Fruit fly (Drosophila melanogaster) whole organism, embryonic: ENCODE measurements around the gene CG13258.

Experiments
- Antp ChIP-seq: fragments of 200-800 bp; sonication (Bioruptor generic); optimal IDR thresholded peaks from 3 replicates; lab custom pipeline; 2016; ENCODE audit warnings: missing biosample characterization, missing genetic modification characterization
- B-H1 ChIP-seq: fragments of 200-800 bp; sonication (Bioruptor generic); IDR thresholded peaks from 3 replicates; pipeline ENCODE4 v1.3.6; 2022; ENCODE audit warnings: missing biosample characterization, missing genetic modification characterization
- C15 ChIP-seq: fragments of 200-800 bp; sonication (Bioruptor generic); IDR thresholded peaks from 3 replicates; pipeline ENCODE4 v1.3.6; 2022; ENCODE audit warnings: missing biosample characterization, missing genetic modification characterization
- CG11093 ChIP-seq: fragments of 200-800 bp; sonication (Bioruptor generic); IDR thresholded peaks from 3 replicates; pipeline ENCODE4 v1.3.6; 2022; ENCODE audit warnings: missing biosample characterization, missing genetic modification characterization
- CG11696 ChIP-seq: fragments of 200-800 bp; sonication (Bioruptor generic); IDR thresholded peaks from 2 replicates; pipeline ENCODE4 v1.3.6; 2022; ENCODE audit warnings: missing biosample characterization, missing genetic modification characterization
- CG12299 ChIP-seq: fragments of 200-800 bp; sonication (Bioruptor generic); optimal IDR thresholded peaks from 2 replicates; lab custom pipeline; 2018; ENCODE audit warnings: missing biosample characterization, mild to moderate bottlenecking, missing genetic modification characterization
- CG1233 ChIP-seq: fragments of 200-800 bp; sonication (Bioruptor generic); optimal IDR thresholded peaks from 4 replicates; lab custom pipeline; 2018; ENCODE audit warnings: missing biosample characterization, mild to moderate bottlenecking, missing genetic modification characterization
- CG13624 ChIP-seq: fragments of 200-800 bp; sonication (Bioruptor generic); optimal IDR thresholded peaks from 2 replicates; lab custom pipeline; 2016; ENCODE audit warnings: missing biosample characterization, missing genetic modification characterization
- CG14050 ChIP-seq: fragments of 200-800 bp; sonication (Bioruptor generic); IDR thresholded peaks from 3 replicates; pipeline ENCODE4 v1.3.6; 2022; ENCODE audit warnings: missing biosample characterization, missing genetic modification characterization
- CG17568 ChIP-seq: fragments of 200-800 bp; sonication (Bioruptor generic); optimal IDR thresholded peaks from 2 replicates; lab custom pipeline; 2018; ENCODE audit warnings: missing biosample characterization, mild to moderate bottlenecking, missing genetic modification characterization, moderate library complexity
- CG2116 ChIP-seq: fragments of 200-800 bp; sonication (Bioruptor generic); optimal IDR thresholded peaks from 3 replicates; lab custom pipeline; 2018; ENCODE audit warnings: missing biosample characterization, mild to moderate bottlenecking, missing genetic modification characterization
- CG2129 ChIP-seq: fragments of 200-800 bp; sonication (Bioruptor generic); IDR thresholded peaks from 2 replicates; pipeline ENCODE4 v1.3.6; 2022; ENCODE audit warnings: missing biosample characterization, missing genetic modification characterization; ENCODE audit not compliant: partially characterized antibody
- CG31441 ChIP-seq: fragments of 200-800 bp; sonication (Bioruptor generic); IDR thresholded peaks from 2 replicates; pipeline ENCODE4 v1.3.6; 2022; ENCODE audit warnings: missing biosample characterization, missing genetic modification characterization
- CG33557 ChIP-seq: fragments of 200-800 bp; sonication (Bioruptor generic); optimal IDR thresholded peaks from 2 replicates; lab custom pipeline; 2019; ENCODE audit warnings: missing biosample characterization, mild to moderate bottlenecking, missing genetic modification characterization, moderate library complexity
- CG4282 ChIP-seq: fragments of 200-800 bp; sonication (Bioruptor generic); optimal IDR thresholded peaks from 2 replicates; lab custom pipeline; 2016; ENCODE audit warnings: missing biosample characterization, missing genetic modification characterization
- CG4617 ChIP-seq: fragments of 200-800 bp; sonication (Bioruptor generic); optimal IDR thresholded peaks from 3 replicates; lab custom pipeline; 2016; ENCODE audit warnings: missing biosample characterization, missing genetic modification characterization, borderline replicate concordance
- CG6654 ChIP-seq: fragments of 200-800 bp; sonication (Bioruptor generic); optimal IDR thresholded peaks from 2 replicates; lab custom pipeline; 2017; ENCODE audit warnings: missing biosample characterization, mild to moderate bottlenecking, missing genetic modification characterization
- CG7987 ChIP-seq: fragments of 200-800 bp; sonication (Bioruptor generic); optimal IDR thresholded peaks from 2 replicates; lab custom pipeline; 2018; ENCODE audit warnings: missing biosample characterization, mild to moderate bottlenecking, missing genetic modification characterization, moderate library complexity
- CrebB ChIP-seq: fragments of 200-800 bp; sonication (Bioruptor generic); optimal IDR thresholded peaks from 3 replicates; lab custom pipeline; 2018; ENCODE audit warnings: missing biosample characterization, mild to moderate bottlenecking, missing genetic modification characterization
- D ChIP-seq, 2 experiments: fragments of 200-800 bp in 1 of 2; fragments of >200 bp in 1 of 2; sonication (Bioruptor generic) in 1 of 2; optimal IDR thresholded peaks; 2 replicates in 1 of 2; 3 replicates in 1 of 2; lab custom pipeline; 2017; ENCODE audit warnings: mild to moderate bottlenecking in 1 of 2, missing biosample characterization in 1 of 2, missing genetic modification characterization in 1 of 2, missing genetic modification reagents in 1 of 2
- Deaf1 ChIP-seq: fragments of 200-800 bp; optimal IDR thresholded peaks from 3 replicates; lab custom pipeline; 2019; ENCODE audit warnings: missing biosample characterization, mild to moderate bottlenecking, missing genetic modification characterization, moderate library complexity
- HmgD ChIP-seq: fragments of 200-800 bp; sonication (Bioruptor generic); optimal IDR thresholded peaks from 3 replicates; lab custom pipeline; 2016; ENCODE audit warnings: missing biosample characterization, missing genetic modification characterization
- Lim3 ChIP-seq: fragments of 200-800 bp; sonication (Bioruptor generic); IDR thresholded peaks from 2 replicates; pipeline ENCODE4 v1.3.6; 2022; ENCODE audit warnings: missing biosample characterization, missing genetic modification characterization
- Mad ChIP-seq: fragments of 200-800 bp; sonication (Bioruptor generic); optimal IDR thresholded peaks from 2 replicates; lab custom pipeline; 2016; ENCODE audit warnings: missing biosample characterization, missing genetic modification characterization
- Myb ChIP-seq: fragments of 200-800 bp; sonication (Bioruptor generic); optimal IDR thresholded peaks from 2 replicates; lab custom pipeline; 2016; ENCODE audit warnings: missing biosample characterization, missing genetic modification characterization
- NK7.1 ChIP-seq: fragments of 200-800 bp; sonication (Bioruptor generic); optimal IDR thresholded peaks from 3 replicates; lab custom pipeline; 2016; ENCODE audit warnings: missing biosample characterization, missing genetic modification characterization
- Nf-YC ChIP-seq: fragments of 200-800 bp; optimal IDR thresholded peaks from 3 replicates; lab custom pipeline; 2019; ENCODE audit warnings: missing biosample characterization, mild to moderate bottlenecking, missing genetic modification characterization, moderate library complexity
- PHDP ChIP-seq: fragments of 200-800 bp; sonication (Bioruptor generic); optimal IDR thresholded peaks from 3 replicates; lab custom pipeline; 2018; ENCODE audit warnings: missing biosample characterization, mild to moderate bottlenecking, missing genetic modification characterization, moderate library complexity
- Poxn ChIP-seq: fragments of 200-800 bp; sonication (Bioruptor generic); IDR thresholded peaks from 2 replicates; pipeline ENCODE4 v1.3.6; 2022; ENCODE audit warnings: missing biosample characterization, missing genetic modification characterization
- Ravus ChIP-seq: fragments of 200-800 bp; sonication (Bioruptor generic); IDR thresholded peaks from 2 replicates; pipeline ENCODE4 v1.3.6; 2022; ENCODE audit warnings: missing biosample characterization, missing genetic modification characterization
- Scr ChIP-seq: fragments of 200-800 bp; sonication (Bioruptor generic); IDR thresholded peaks from 2 replicates; pipeline ENCODE4 v1.3.6; 2022; ENCODE audit warnings: missing biosample characterization, missing genetic modification characterization; ENCODE audit not compliant: partially characterized antibody
- Sox102F ChIP-seq: fragments of 200-800 bp; sonication (Bioruptor generic); optimal IDR thresholded peaks from 2 replicates; lab custom pipeline; 2018; ENCODE audit warnings: missing biosample characterization, mild to moderate bottlenecking, missing genetic modification characterization, moderate library complexity
- TFAM ChIP-seq: fragments of 200-800 bp; sonication (Bioruptor generic); optimal IDR thresholded peaks from 2 replicates; lab custom pipeline; 2017; ENCODE audit warnings: missing biosample characterization, missing genetic modification characterization, inconsistent platforms
- ara ChIP-seq: fragments of 200-800 bp; sonication (Bioruptor generic); IDR thresholded peaks from 2 replicates; pipeline ENCODE4 v1.3.6; 2022; ENCODE audit warnings: missing biosample characterization, missing genetic modification characterization
- cato ChIP-seq: fragments of 200-800 bp; sonication (Bioruptor generic); optimal IDR thresholded peaks from 2 replicates; lab custom pipeline; 2016; ENCODE audit warnings: missing biosample characterization, missing genetic modification characterization, borderline replicate concordance
- crc ChIP-seq: fragments of 200-800 bp; sonication (Bioruptor generic); optimal IDR thresholded peaks from 2 replicates; lab custom pipeline; 2016; ENCODE audit warnings: missing biosample characterization, missing genetic modification characterization
- esg ChIP-seq: fragments of 200-800 bp; sonication (Bioruptor generic); conservative IDR thresholded peaks from 2 replicates; pipeline ENCODE4 v1.3.6; 2022; ENCODE audit warnings: missing biosample characterization, missing genetic modification characterization
- fd96Cb ChIP-seq: fragments of 200-800 bp; sonication (Bioruptor generic); optimal IDR thresholded peaks from 2 replicates; lab custom pipeline; 2018; ENCODE audit warnings: missing biosample characterization, mild to moderate bottlenecking, missing genetic modification characterization, moderate library complexity
- grn ChIP-seq: fragments of 200-800 bp; sonication (Bioruptor generic); optimal IDR thresholded peaks from 3 replicates; lab custom pipeline; 2017; ENCODE audit warnings: missing biosample characterization, missing genetic modification characterization
- lola ChIP-seq, 3 experiments: fragments of >200 bp in 2 of 3; fragments of 200-800 bp in 1 of 3; sonication (Bioruptor generic) in 1 of 3; optimal IDR thresholded peaks; 2 replicates each; lab custom pipeline; 2017 to 2019; ENCODE audit warnings: missing biosample characterization in 3 of 3, missing genetic modification characterization in 3 of 3, mild to moderate bottlenecking in 1 of 3, moderate library complexity in 1 of 3
- pita ChIP-seq: fragments of 200-800 bp; sonication (Bioruptor generic); optimal IDR thresholded peaks from 2 replicates; lab custom pipeline; 2017; ENCODE audit warnings: missing biosample characterization, mild to moderate bottlenecking, missing genetic modification characterization
- prd ChIP-seq, 3 experiments: fragments of >200 bp in 2 of 3; fragments of 200-800 bp in 1 of 3; sonication (Bioruptor generic) in 1 of 3; optimal IDR thresholded peaks in 2 of 3; IDR thresholded peaks in 1 of 3; 2 replicates in 2 of 3; 3 replicates in 1 of 3; pipeline versions ENCODE4 v1.3.6 to Lab custom; 2017 to 2022; ENCODE audit warnings: missing biosample characterization in 1 of 3, missing genetic modification characterization in 1 of 3
- psq ChIP-seq: fragments of 200-800 bp; sonication (Bioruptor generic); optimal IDR thresholded peaks from 2 replicates; lab custom pipeline; 2017; ENCODE audit warnings: missing biosample characterization, missing genetic modification characterization
- pzg ChIP-seq: fragments of 200-800 bp; sonication (Bioruptor generic); optimal IDR thresholded peaks from 3 replicates; lab custom pipeline; 2018; ENCODE audit warnings: missing biosample characterization, mild to moderate bottlenecking, missing genetic modification characterization, moderate library complexity
- slp2 ChIP-seq: fragments of 200-800 bp; sonication (Bioruptor generic); optimal IDR thresholded peaks from 2 replicates; lab custom pipeline; 2016; ENCODE audit warnings: missing biosample characterization, missing genetic modification characterization
- sug ChIP-seq: fragments of 200-800 bp; optimal IDR thresholded peaks from 2 replicates; lab custom pipeline; 2019; ENCODE audit warnings: missing biosample characterization, mild to moderate bottlenecking, missing genetic modification characterization, moderate library complexity
- unpg ChIP-seq: fragments of 200-800 bp; sonication (Bioruptor generic); optimal IDR thresholded peaks from 3 replicates; lab custom pipeline; 2018; ENCODE audit warnings: missing biosample characterization, mild to moderate bottlenecking, missing genetic modification characterization, moderate library complexity
- wdn ChIP-seq: fragments of 200-800 bp; sonication (Bioruptor generic); IDR thresholded peaks from 2 replicates; pipeline ENCODE4 v1.3.6; 2022; ENCODE audit warnings: missing biosample characterization, missing genetic modification characterization
- wor ChIP-seq: fragments of 200-800 bp; sonication (Bioruptor generic); IDR thresholded peaks from 2 replicates; pipeline ENCODE4 v1.3.6; 2022; ENCODE audit warnings: missing biosample characterization, missing genetic modification characterization
- zen2 ChIP-seq: fragments of 200-800 bp; sonication (Bioruptor generic); IDR thresholded peaks from 3 replicates; pipeline ENCODE4 v1.3.6; 2022; ENCODE audit warnings: missing biosample characterization, missing genetic modification characterization; ENCODE audit not compliant: partially characterized antibody

Gene CG13258

dm6 chr2L:16275809-16276178, 17.0 kb downstream of the CG13258 start (continued):
- peak; percentile 61 for TF ChIP-seq CG31441 (GFP tag; lab: Robert Waterston, UW)
- TF ChIP-seq CG17568 (GFP tag; lab: Kevin White, UChicago), result no peak
- TF ChIP-seq B-H1 (GFP tag; lab: Robert Waterston, UW), result peak; percentile 29; the same call in 1 of the 3 replicates
- TF ChIP-seq CG1233, result peak; percentile 35
- no peak for TF ChIP-seq CG33557
- peak; percentile 73 for TF ChIP-seq Sox102F (GFP tag; lab: Kevin White, UChicago)
- no peak for TF ChIP-seq pita
- TF ChIP-seq NK7.1 (GFP tag; lab: Kevin White, UChicago), result no peak
- TF ChIP-seq CG11093 (GFP tag; lab: Robert Waterston, UW), result no peak
- TF ChIP-seq Deaf1 (tag; lab: Kevin White, UChicago), result no peak
- TF ChIP-seq Mad (GFP tag; lab: Kevin White, UChicago), result peak; percentile 13
- TF ChIP-seq Myb, result no peak
- TF ChIP-seq ara (GFP tag; lab: Robert Waterston, UW), result no peak
- TF ChIP-seq cato, result no peak
- no peak for TF ChIP-seq CrebB
- no peak for TF ChIP-seq zen2 (GFP tag; lab: Robert Waterston, UW)
- no peak for TF ChIP-seq Nf-YC
- no peak for TF ChIP-seq slp2 (GFP tag; lab: Kevin White, UChicago)
- TF ChIP-seq CG4617 (GFP tag; lab: Kevin White, UChicago), result no peak
- TF ChIP-seq crc, result no peak
- no peak for TF ChIP-seq CG4282 (GFP tag; lab: Kevin White, UChicago)
- no peak for TF ChIP-seq wor (GFP tag; lab: Robert Waterston, UW)
- TF ChIP-seq pzg (GFP tag; lab: Kevin White, UChicago), result no peak
- TF ChIP-seq CG6654 (GFP tag; lab: Kevin White, UChicago), result no peak
- no peak for TF ChIP-seq TFAM (GFP tag; lab: Kevin White, UChicago)
- peak; percentile 70 for TF ChIP-seq PHDP (tag; lab: Kevin White, UChicago)
- no peak for TF ChIP-seq grn (GFP tag; lab: Kevin White, UChicago)
- TF ChIP-seq esg (GFP tag; lab: Robert Waterston, UW), result no peak
- no peak for TF ChIP-seq CG13624 (GFP tag; lab: Kevin White, UChicago)
- TF ChIP-seq Antp (GFP tag; lab: Kevin White, UChicago), result no peak
- TF ChIP-seq Ravus (GFP tag; lab: Robert Waterston, UW), result no peak
- TF ChIP-seq unpg (GFP tag; lab: Kevin White, UChicago), result peak; percentile 55
- no peak for TF ChIP-seq CG7987 (GFP tag; lab: Kevin White, UChicago)
- TF ChIP-seq HmgD (GFP tag; lab: Kevin White, UChicago), result no peak
- TF ChIP-seq fd96Cb (tag; lab: Kevin White, UChicago), result peak; percentile 38
- no peak for TF ChIP-seq CG14050 (GFP tag; lab: Robert Waterston, UW)
- TF ChIP-seq lola (GFP tag; optimal IDR thresholded peaks at IDR 0.05; lab: Kevin White, UChicago), result peak in 1 of 3 experiments; percentile 28
- no peak for TF ChIP-seq Lim3 (GFP tag; lab: Robert Waterston, UW)
- TF ChIP-seq CG2129 (GFP tag; lab: Robert Waterston, UW), result no peak
- TF ChIP-seq CG12299 (tag; lab: Kevin White, UChicago), result peak; percentile 17
- no peak for TF ChIP-seq D (optimal IDR thresholded peaks at IDR 0.05; lab: Kevin White, UChicago)
- peak; percentile 22 for TF ChIP-seq D (GFP tag; optimal IDR thresholded peaks at IDR 0.05; lab: Kevin White, UChicago)
- no peak for TF ChIP-seq Poxn (GFP tag; lab: Robert Waterston, UW)
- TF ChIP-seq sug (tag; lab: Kevin White, UChicago), result no peak
- no peak for TF ChIP-seq psq (GFP tag; lab: Kevin White, UChicago)
- TF ChIP-seq CG2116 (GFP tag; lab: Kevin White, UChicago), result peak; percentile 5
- no peak for TF ChIP-seq wdn (GFP tag; lab: Robert Waterston, UW)
- TF ChIP-seq prd (optimal IDR thresholded peaks at IDR 0.05; lab: Kevin White, UChicago), result no peak
- peak; percentile 45; the same call in 1 of the 3 replicates for TF ChIP-seq prd (GFP tag; IDR thresholded peaks at IDR 0.05; lab: Robert Waterston, UW)
- no peak for TF ChIP-seq Scr (GFP tag; lab: Robert Waterston, UW)
- TF ChIP-seq C15 (GFP tag; lab: Robert Waterston, UW), result no peak
- 0 out of 2 replicates have a peak, but pooled peaks have one; percentile 30 for TF ChIP-seq CG11696
